Worm (Caenorhabditis elegans) whole organism, young adult: ENCODE results near the gene nlp-20.

Experiments used
- B0019.2 ChIP-seq: fragments of 200-800 bp; sonication (Bioruptor generic); conservative IDR thresholded peaks from 2 replicates; pipeline ENCODE4 v1.3.6; 2022; ENCODE audit warnings: missing genetic modification reagents, missing genetic modification characterization, missing compliant biosample characterization
- B0035.1 ChIP-seq: sonication (generic microtip); optimal IDR thresholded peaks from 2 replicates; lab custom pipeline; 2016; ENCODE audit warnings: missing genetic modification characterization, mild to moderate bottlenecking, missing compliant biosample characterization, missing genotype, missing genetic modification reagents
- B0261.1 ChIP-seq: sonication (generic microtip); optimal IDR thresholded peaks from 2 replicates; lab custom pipeline; 2016; ENCODE audit warnings: mild to moderate bottlenecking, missing genetic modification characterization, moderate library complexity, missing compliant biosample characterization
- D2030.7 ChIP-seq: fragments of 200-800 bp; sonication (Bioruptor generic); IDR thresholded peaks from 2 replicates; pipeline ENCODE4 v1.3.6; 2022; ENCODE audit warnings: missing genetic modification reagents, missing genetic modification characterization, missing compliant biosample characterization
- F10E7.11 ChIP-seq: sonication (generic microtip); optimal IDR thresholded peaks from 2 replicates; lab custom pipeline; 2017; ENCODE audit warnings: mild to moderate bottlenecking, missing genetic modification characterization, moderate library complexity, missing compliant biosample characterization
- F33H1.4 ChIP-seq: fragments of 200-800 bp; sonication (Bioruptor generic); IDR thresholded peaks from 2 replicates; pipeline ENCODE4 v1.3.6; 2022; ENCODE audit warnings: missing genetic modification reagents, missing genetic modification characterization, missing compliant biosample characterization
- ama-1 ChIP-seq, 3 experiments: fragments of 150-350 bp in 1 of 3; sonication (generic microtip) in 2 of 3; optimal IDR thresholded peaks; 2 replicates each; lab custom pipeline; 2014 to 2018; ENCODE audit warnings: missing biosample characterization in 2 of 3, missing genetic modification characterization in 2 of 3, missing genetic modification reagents in 2 of 3
- aptf-3 ChIP-seq: fragments of 200-800 bp; sonication (Bioruptor generic); IDR thresholded peaks from 2 replicates; pipeline ENCODE4 v1.3.6; 2022; ENCODE audit warnings: missing genetic modification characterization, missing compliant biosample characterization
- bed-2 ChIP-seq: fragments of 200-800 bp; sonication (Bioruptor generic); IDR thresholded peaks from 2 replicates; pipeline ENCODE4 v1.3.6; 2022; ENCODE audit warnings: missing genetic modification reagents, missing genetic modification characterization, missing compliant biosample characterization
- gei-17 ChIP-seq: fragments of 200-800 bp; sonication (Bioruptor generic); optimal IDR thresholded peaks from 2 replicates; lab custom pipeline; 2018; ENCODE audit warnings: mild to moderate bottlenecking, missing genetic modification characterization, missing compliant biosample characterization
- nhr-80 ChIP-seq: sonication (generic microtip); optimal IDR thresholded peaks from 2 replicates; lab custom pipeline; 2016; ENCODE audit warnings: missing genetic modification characterization, missing compliant biosample characterization

DNA sequence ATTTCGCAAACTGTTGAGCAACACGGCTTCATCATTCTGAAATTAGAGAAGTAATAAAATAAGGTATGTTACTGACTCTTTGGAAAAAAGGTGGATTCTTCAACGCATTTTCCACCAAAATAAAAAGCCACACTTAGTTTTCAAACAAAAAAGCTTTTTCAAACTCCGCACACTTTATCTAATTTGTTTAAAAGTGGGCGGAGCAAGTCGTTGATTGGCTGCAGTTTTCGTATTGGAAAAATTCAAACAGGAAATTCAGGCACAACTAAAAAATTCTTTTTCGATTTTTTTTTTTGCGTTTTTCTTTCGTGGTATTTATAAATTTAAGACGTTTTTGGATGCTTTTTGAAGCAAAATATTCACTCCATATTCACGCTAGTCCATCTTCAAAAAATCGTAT is 7.6 kb upstream of the nlp-20 start:
- TF ChIP-seq bed-2 (GFP tag; lab: Robert Waterston, UW) (no peak), B0019.2 (GFP tag; lab: Robert Waterston, UW) (no peak), aptf-3 (GFP tag; lab: Robert Waterston, UW) (no peak), gei-17 (no peak), D2030.7 (GFP tag; lab: Robert Waterston, UW) (no peak), B0261.1 (tag; lab: Kevin White, UChicago) (no peak), B0035.1 (tag; lab: Kevin White, UChicago) (no peak), F10E7.11 (no peak), nhr-80 (no peak), ama-1 (optimal IDR thresholded peaks at IDR 0.05; lab: Kevin White, UChicago) (no peak), ama-1 (GFP tag; optimal IDR thresholded peaks at IDR 0.05; lab: Kevin White, UChicago) (no peak), F33H1.4 (no peak)
